Fruit fly (Drosophila melanogaster) whole organism, embryonic: ENCODE measurements around the gene CG14835.

Experiments used
- Atf-2 ChIP-seq: fragments of 200-800 bp; sonication (Bioruptor generic); optimal IDR thresholded peaks from 2 replicates; lab custom pipeline; 2016; ENCODE audit warnings: missing biosample characterization, missing genetic modification characterization
- B-H1 ChIP-seq: fragments of 200-800 bp; sonication (Bioruptor generic); IDR thresholded peaks from 3 replicates; pipeline ENCODE4 v1.3.6; 2022; ENCODE audit warnings: missing biosample characterization, missing genetic modification characterization
- Bteb2 ChIP-seq: fragments of 200-800 bp; sonication (Bioruptor generic); optimal IDR thresholded peaks from 2 replicates; lab custom pipeline; 2016; ENCODE audit warnings: missing biosample characterization, missing genetic modification characterization
- CG13424 ChIP-seq: fragments of 200-800 bp; sonication (Bioruptor generic); optimal IDR thresholded peaks from 2 replicates; lab custom pipeline; 2019; ENCODE audit warnings: missing biosample characterization, mild to moderate bottlenecking, missing genetic modification characterization, moderate library complexity
- CG15073 ChIP-seq: fragments of 200-800 bp; sonication (Bioruptor generic); optimal IDR thresholded peaks from 2 replicates; lab custom pipeline; 2016; ENCODE audit warnings: missing biosample characterization, missing genetic modification characterization
- CG16863 ChIP-seq: fragments of 200-800 bp; sonication (Bioruptor generic); optimal IDR thresholded peaks from 3 replicates; lab custom pipeline; 2016; ENCODE audit warnings: missing biosample characterization, missing genetic modification characterization
- CG17612 ChIP-seq: fragments of 200-800 bp; sonication (Bioruptor generic); IDR thresholded peaks from 2 replicates; pipeline ENCODE4 v1.3.6; 2022; ENCODE audit warnings: missing biosample characterization, missing genetic modification characterization
- CG18599 ChIP-seq: fragments of 200-800 bp; sonication (Bioruptor generic); optimal IDR thresholded peaks from 3 replicates; lab custom pipeline; 2017; ENCODE audit warnings: missing biosample characterization, missing genetic modification characterization, mild to moderate bottlenecking, moderate library complexity, missing genetic modification reagents
- CG7357 ChIP-seq: fragments of 200-800 bp; sonication (Bioruptor generic); IDR thresholded peaks from 3 replicates; pipeline ENCODE4 v1.3.6; 2022; ENCODE audit warnings: missing biosample characterization, missing genetic modification characterization
- CG7839 ChIP-seq: fragments of 200-800 bp; sonication (Bioruptor generic); optimal IDR thresholded peaks from 3 replicates; lab custom pipeline; 2018; ENCODE audit warnings: missing biosample characterization, mild to moderate bottlenecking, missing genetic modification characterization, moderate library complexity
- CG9797 ChIP-seq: fragments of 200-800 bp; sonication (Bioruptor generic); optimal IDR thresholded peaks from 3 replicates; lab custom pipeline; 2018; ENCODE audit warnings: missing biosample characterization, mild to moderate bottlenecking, missing genetic modification characterization
- Elba2 ChIP-seq: fragments of 200-800 bp; sonication (Bioruptor generic); optimal IDR thresholded peaks from 3 replicates; lab custom pipeline; 2016; ENCODE audit warnings: missing biosample characterization, missing genetic modification characterization
- Hmx ChIP-seq: fragments of 200-800 bp; sonication (Bioruptor generic); optimal IDR thresholded peaks from 2 replicates; lab custom pipeline; 2016; ENCODE audit warnings: missing biosample characterization, missing genetic modification characterization
- Mrtf ChIP-seq: fragments of 200-800 bp; sonication (Bioruptor generic); IDR thresholded peaks from 3 replicates; pipeline ENCODE4 v1.3.6; 2022; ENCODE audit warnings: missing biosample characterization, missing genetic modification characterization
- NFAT ChIP-seq: fragments of 200-800 bp; sonication (Bioruptor generic); IDR thresholded peaks from 2 replicates; pipeline ENCODE4 v1.3.6; 2022; ENCODE audit warnings: missing biosample characterization, missing genetic modification characterization
- Rx ChIP-seq: fragments of 200-800 bp; sonication (Bioruptor generic); IDR thresholded peaks from 2 replicates; pipeline ENCODE4 v1.3.6; 2022; ENCODE audit warnings: missing biosample characterization, missing genetic modification characterization
- Xbp1 ChIP-seq: fragments of 200-800 bp; sonication (Bioruptor generic); optimal IDR thresholded peaks from 3 replicates; lab custom pipeline; 2016; ENCODE audit warnings: missing biosample characterization, mild to moderate bottlenecking, missing genetic modification characterization
- amos ChIP-seq: fragments of 200-800 bp; sonication (Bioruptor generic); IDR thresholded peaks from 2 replicates; pipeline ENCODE4 v1.3.6; 2022; ENCODE audit warnings: missing biosample characterization, missing genetic modification characterization; ENCODE audit not compliant: partially characterized antibody
- bigmax ChIP-seq: fragments of 200-800 bp; sonication (Bioruptor generic); optimal IDR thresholded peaks from 2 replicates; lab custom pipeline; 2018; ENCODE audit warnings: missing biosample characterization, mild to moderate bottlenecking, missing genetic modification characterization
- cas ChIP-seq: fragments of 200-800 bp; sonication (Bioruptor generic); IDR thresholded peaks from 2 replicates; pipeline ENCODE4 v1.3.6; 2022; ENCODE audit warnings: missing biosample characterization, missing genetic modification characterization
- cato ChIP-seq: fragments of 200-800 bp; sonication (Bioruptor generic); optimal IDR thresholded peaks from 2 replicates; lab custom pipeline; 2016; ENCODE audit warnings: missing biosample characterization, missing genetic modification characterization, borderline replicate concordance
- dpn ChIP-seq, 2 experiments: fragments of 200-800 bp; sonication (Bioruptor generic); optimal IDR thresholded peaks; 3 replicates each; lab custom pipeline; 2016; ENCODE audit warnings: missing biosample characterization in 2 of 2, missing genetic modification characterization in 2 of 2
- en ChIP-seq: fragments of 200-800 bp; sonication (Bioruptor generic); optimal IDR thresholded peaks from 2 replicates; lab custom pipeline; 2016; ENCODE audit warnings: missing biosample characterization, missing genetic modification characterization
- eyg ChIP-seq: fragments of 200-800 bp; sonication (Bioruptor generic); optimal IDR thresholded peaks from 3 replicates; lab custom pipeline; 2016; ENCODE audit warnings: missing biosample characterization, missing genetic modification characterization
- gem ChIP-seq: fragments of 200-800 bp; sonication (Bioruptor generic); optimal IDR thresholded peaks from 2 replicates; lab custom pipeline; 2019; ENCODE audit warnings: missing biosample characterization, mild to moderate bottlenecking, missing genetic modification characterization, moderate library complexity
- gfzf ChIP-seq: fragments of 200-800 bp; sonication (Bioruptor generic); optimal IDR thresholded peaks from 2 replicates; lab custom pipeline; 2016; ENCODE audit warnings: missing biosample characterization, mild to moderate bottlenecking, missing genetic modification characterization, moderate library complexity
- h ChIP-seq: fragments of >200 bp; optimal IDR thresholded peaks from 2 replicates; lab custom pipeline; 2017
- jing ChIP-seq: fragments of 200-800 bp; sonication (Bioruptor generic); optimal IDR thresholded peaks from 2 replicates; lab custom pipeline; 2018; ENCODE audit warnings: missing biosample characterization, mild to moderate bottlenecking, missing genetic modification characterization
- kay ChIP-seq: fragments of 200-800 bp; sonication (Bioruptor generic); optimal IDR thresholded peaks from 2 replicates; lab custom pipeline; 2016; ENCODE audit warnings: missing biosample characterization, missing genetic modification characterization
- lmd ChIP-seq: fragments of 200-800 bp; sonication (Bioruptor generic); IDR thresholded peaks from 2 replicates; pipeline ENCODE4 v1.3.6; 2022; ENCODE audit warnings: missing biosample characterization, missing genetic modification characterization
- p53 ChIP-seq: fragments of 200-800 bp; sonication (Bioruptor generic); optimal IDR thresholded peaks from 2 replicates; lab custom pipeline; 2016; ENCODE audit warnings: missing biosample characterization, missing genetic modification characterization
- psq ChIP-seq: fragments of 200-800 bp; sonication (Bioruptor generic); optimal IDR thresholded peaks from 2 replicates; lab custom pipeline; 2017; ENCODE audit warnings: missing biosample characterization, missing genetic modification characterization
- pzg ChIP-seq: fragments of 200-800 bp; sonication (Bioruptor generic); optimal IDR thresholded peaks from 3 replicates; lab custom pipeline; 2018; ENCODE audit warnings: missing biosample characterization, mild to moderate bottlenecking, missing genetic modification characterization, moderate library complexity
- sima ChIP-seq: fragments of 200-800 bp; sonication (Bioruptor generic); optimal IDR thresholded peaks from 2 replicates; lab custom pipeline; 2016; ENCODE audit warnings: missing biosample characterization, missing genetic modification characterization
- ssp ChIP-seq: fragments of 200-800 bp; sonication (Bioruptor generic); IDR thresholded peaks from 2 replicates; pipeline ENCODE4 v1.3.6; 2022; ENCODE audit warnings: missing biosample characterization, missing genetic modification characterization
- tgo ChIP-seq: fragments of 200-800 bp; sonication (Bioruptor generic); IDR thresholded peaks from 3 replicates; pipeline ENCODE4 v1.3.6; 2022; ENCODE audit warnings: missing biosample characterization, missing genetic modification characterization
- twi ChIP-seq: fragments of 200-800 bp; optimal IDR thresholded peaks from 2 replicates; lab custom pipeline; 2019; ENCODE audit warnings: missing biosample characterization, mild to moderate bottlenecking, missing genetic modification characterization, moderate library complexity
- zen2 ChIP-seq: fragments of 200-800 bp; sonication (Bioruptor generic); IDR thresholded peaks from 3 replicates; pipeline ENCODE4 v1.3.6; 2022; ENCODE audit warnings: missing biosample characterization, missing genetic modification characterization; ENCODE audit not compliant: partially characterized antibody
- zf30C ChIP-seq: fragments of 200-800 bp; sonication (Bioruptor generic); optimal IDR thresholded peaks from 3 replicates; lab custom pipeline; 2018; ENCODE audit warnings: missing biosample characterization, mild to moderate bottlenecking, missing genetic modification characterization

CG14835 gene

DNA sequence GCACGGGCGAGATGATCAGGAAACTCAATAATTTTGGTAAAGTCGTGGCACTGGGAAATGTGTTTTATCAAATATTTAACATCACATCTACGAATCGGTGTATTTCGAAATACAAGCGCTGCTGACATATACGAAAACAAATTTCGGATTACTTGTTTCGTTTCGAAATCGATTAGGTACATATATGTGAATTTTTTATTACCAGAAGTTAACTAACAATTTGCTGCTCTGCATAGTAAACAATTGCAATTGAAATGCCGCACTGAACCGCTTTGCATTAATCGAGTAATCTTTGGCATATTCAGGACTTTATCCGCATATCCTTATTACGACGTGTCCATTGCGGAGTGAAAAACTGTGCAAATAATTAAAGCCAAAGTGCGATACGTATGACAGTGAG is at the start of gene CG14835:
TSS of gene CG14835 (minus strand) at position 101 of the 400 bp plus-strand sequence.
- TF ChIP-seq h (lab: Kevin White, UChicago), result no peak
- TF ChIP-seq CG15073 (GFP tag; lab: Kevin White, UChicago), result no peak
- TF ChIP-seq en, result no peak
- TF ChIP-seq gfzf, result no peak
- no peak for TF ChIP-seq CG13424
- no peak for TF ChIP-seq bigmax (GFP tag; lab: Kevin White, UChicago)
- TF ChIP-seq p53, result no peak
- no peak for TF ChIP-seq sima (GFP tag; lab: Kevin White, UChicago)
- TF ChIP-seq cas (GFP tag; lab: Robert Waterston, UW), result no peak
- TF ChIP-seq cato (GFP tag; lab: Kevin White, UChicago), result no peak
- TF ChIP-seq tgo (GFP tag; lab: Robert Waterston, UW), result no peak
- TF ChIP-seq, all 482 proteins: peak for 0

DNA sequence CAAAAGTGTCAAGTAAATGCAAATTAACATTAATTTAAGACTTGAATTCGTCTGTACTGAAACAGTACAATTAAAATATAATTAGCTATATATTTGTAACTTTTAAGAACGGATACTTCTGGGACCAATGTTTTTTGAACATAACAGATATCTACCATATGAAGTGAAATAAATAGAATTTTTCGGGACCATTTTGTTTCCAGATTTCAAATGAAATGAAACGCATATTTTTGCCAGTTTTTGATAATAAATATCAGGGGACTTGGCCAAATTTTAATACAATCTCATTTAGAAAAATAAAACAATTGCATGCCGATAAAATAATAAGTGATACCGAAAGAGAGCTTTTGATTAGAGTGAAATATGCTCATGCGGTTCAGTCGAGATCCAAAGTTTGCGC is 48.4 kb upstream of the CG14835 start, which contains the start of gene mthl6:
TSS of gene mthl6 (plus strand) at position 301 of the 400 bp plus-strand sequence.
- TF ChIP-seq Bteb2 (GFP tag; lab: Kevin White, UChicago), result no peak
- TF ChIP-seq CG17612 (GFP tag; lab: Robert Waterston, UW), result no peak
- no peak for TF ChIP-seq CG9797 (GFP tag; lab: Kevin White, UChicago)
- no peak for TF ChIP-seq zf30C (GFP tag; lab: Kevin White, UChicago)
- TF ChIP-seq Mrtf (GFP tag; lab: Robert Waterston, UW), result no peak
- no peak for TF ChIP-seq dpn (GFP tag; optimal IDR thresholded peaks at IDR 0.05; lab: Kevin White, UChicago)
- no peak for TF ChIP-seq CG16863 (GFP tag; lab: Kevin White, UChicago)
- TF ChIP-seq h (lab: Kevin White, UChicago), result no peak
- TF ChIP-seq, all 482 proteins: peak for 0

DNA sequence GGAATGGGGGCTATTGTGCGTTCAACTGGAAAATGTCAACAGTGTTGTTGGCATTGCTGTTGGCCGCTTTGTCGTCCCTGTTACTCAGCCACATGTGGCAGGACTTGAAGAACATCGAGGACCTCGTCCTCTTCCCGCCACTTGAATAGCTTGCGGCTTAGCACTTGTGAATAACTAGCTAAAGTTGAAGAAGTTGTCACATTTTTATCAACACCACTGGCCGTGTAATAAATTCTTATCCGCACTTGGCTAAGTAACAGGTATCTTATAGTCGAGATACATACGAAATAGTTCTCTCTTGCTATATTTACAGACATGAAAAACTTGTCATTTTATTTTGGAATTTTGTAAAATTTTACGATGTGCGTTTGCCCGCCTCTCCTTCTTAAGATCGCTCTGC is 38.0 kb upstream of the CG14835 start, which contains the start of gene CG43292:
TSS of gene CG43292 (plus strand) at position 301 of the 400 bp plus-strand sequence.
- TF ChIP-seq B-H1 (GFP tag; lab: Robert Waterston, UW) (no peak), psq (GFP tag; lab: Kevin White, UChicago) (no peak)

DNA sequence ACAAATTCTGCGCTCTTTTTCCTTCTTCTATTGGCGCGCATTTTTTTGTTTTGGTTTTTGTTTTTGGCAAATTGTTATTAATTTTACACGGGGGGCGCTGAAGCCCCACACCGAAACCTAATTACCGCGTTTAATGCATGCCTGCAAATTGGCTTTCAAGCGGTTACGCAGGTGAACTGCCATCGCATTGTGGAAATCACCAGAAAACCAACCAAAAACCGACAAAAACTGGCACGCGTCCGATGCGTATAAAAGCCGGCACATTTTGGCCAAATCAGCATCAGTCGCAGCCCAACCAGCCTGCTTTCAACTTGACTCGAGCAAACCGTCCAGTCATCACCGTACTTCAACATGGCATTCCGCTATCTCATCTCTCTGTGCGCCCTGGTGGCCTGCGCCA is 34.0 kb upstream of the CG14835 start, which contains the start of gene CG8541:
TSS of gene CG8541 (plus strand) at position 301 of the 400 bp plus-strand sequence.
- TF ChIP-seq ssp, result peak; percentile 12; the same call in 1 of the 2 replicates
- no peak for TF ChIP-seq zen2
- TF ChIP-seq eyg (GFP tag; lab: Kevin White, UChicago), result no peak
- no peak for TF ChIP-seq Atf-2 (GFP tag; lab: Kevin White, UChicago)
- no peak for TF ChIP-seq amos

DNA sequence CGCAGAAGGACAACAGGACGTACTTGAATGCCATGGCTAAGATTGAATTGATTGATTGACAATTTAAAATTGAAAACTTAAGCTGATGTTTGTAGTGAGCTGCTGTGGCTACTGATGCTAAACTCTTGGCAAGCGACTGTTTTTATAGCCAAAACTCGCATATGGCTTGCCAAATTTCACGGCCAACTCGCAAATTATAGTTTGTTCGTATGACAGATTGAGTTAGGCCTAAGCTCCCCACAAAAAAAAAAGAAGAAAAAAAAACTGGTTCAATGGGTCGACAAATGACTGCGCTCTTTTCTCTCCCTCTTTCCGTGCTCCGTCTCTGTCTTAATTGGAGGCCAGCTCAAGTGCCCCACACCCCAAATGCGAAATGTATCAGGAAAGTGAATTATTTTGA is 32.9 kb upstream of the CG14835 start, which contains the start of gene CG8543:
TSS of gene CG8543 (minus strand) at position 101 of the 400 bp plus-strand sequence.
- no peak for TF ChIP-seq Rx
- no peak for TF ChIP-seq jing (GFP tag; lab: Kevin White, UChicago)
- no peak for TF ChIP-seq pzg (GFP tag; lab: Kevin White, UChicago)
- no peak for TF ChIP-seq Elba2 (GFP tag; lab: Kevin White, UChicago)

DNA sequence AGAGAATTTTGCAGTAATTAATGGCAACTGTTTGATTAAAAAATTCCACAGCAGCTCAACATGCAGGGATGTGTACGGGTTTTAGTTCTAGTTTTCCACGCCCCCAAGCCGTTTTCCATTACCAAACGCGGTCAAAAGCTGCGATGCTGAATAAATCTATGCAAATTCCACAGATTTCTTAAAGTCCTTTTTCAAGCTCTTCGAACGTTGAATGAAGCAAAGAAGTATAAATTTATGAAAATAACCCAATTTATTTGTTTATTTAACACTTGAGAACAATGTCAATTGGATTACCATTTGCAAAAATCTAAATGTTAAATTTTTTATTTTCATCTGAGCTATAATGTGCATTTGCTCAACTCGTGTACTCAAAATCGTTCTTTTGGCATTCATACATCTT is 27.9 kb upstream of the CG14835 start, which contains the start of the genes CG42660, CG42661 and Tsp66A:
TSS of gene CG42660 (plus strand) at position 301 of the 400 bp plus-strand sequence.
TSS of gene CG42661 (plus strand) at position 301 of the 400 bp plus-strand sequence.
TSS of gene Tsp66A (plus strand) at position 301 of the 400 bp plus-strand sequence.
- no peak for TF ChIP-seq CG18599 (GFP tag; lab: Kevin White, UChicago)
- TF ChIP-seq Xbp1, result no peak
- no peak for TF ChIP-seq lmd (GFP tag; lab: Robert Waterston, UW)
- no peak for TF ChIP-seq CG16863 (GFP tag; lab: Kevin White, UChicago)
- TF ChIP-seq kay (GFP tag; lab: Kevin White, UChicago), result no peak
- no peak for TF ChIP-seq gem (tag; lab: Kevin White, UChicago)
- no peak for TF ChIP-seq CG7357 (GFP tag; lab: Robert Waterston, UW)
- no peak for TF ChIP-seq twi (tag; lab: Kevin White, UChicago)
- no peak for TF ChIP-seq cas (GFP tag; lab: Robert Waterston, UW)
- no peak for TF ChIP-seq NFAT (GFP tag; lab: Robert Waterston, UW)
- no peak for TF ChIP-seq Hmx (GFP tag; lab: Kevin White, UChicago)
- no peak for TF ChIP-seq CG7839 (tag; lab: Kevin White, UChicago)
